Fruit fly (Drosophila melanogaster): Measurements from ENCODE around the gene CG17325.

dm6 chr2L:18776559-18776958, 35.9 kb upstream of the CG17325 start:
- TF ChIP-seq lola (GFP tag; optimal IDR thresholded peaks at IDR 0.05) (no peak), psq (GFP tag; optimal IDR thresholded peaks at IDR 0.05) (no peak), Jra (GFP tag; optimal IDR thresholded peaks at IDR 0.05) (no peak), CG32264 (GFP tag; optimal IDR thresholded peaks at IDR 0.05) (no peak), CG9705 (GFP tag; optimal IDR thresholded peaks at IDR 0.05) (no peak), usp (GFP tag; optimal IDR thresholded peaks at IDR 0.05) (no peak), Rel (GFP tag; optimal IDR thresholded peaks at IDR 0.05) (no peak), Rel (tag; optimal IDR thresholded peaks at IDR 0.05) (no peak), foxo (GFP tag; optimal IDR thresholded peaks at IDR 0.05) (no peak), HLH106 (tag; optimal IDR thresholded peaks at IDR 0.05) (no peak), br (GFP tag; optimal IDR thresholded peaks at IDR 0.05) (no peak), rgr (GFP tag; optimal IDR thresholded peaks at IDR 0.05) (no peak), OdsH (GFP tag; optimal IDR thresholded peaks at IDR 0.05) (no peak), ey (GFP tag; optimal IDR thresholded peaks at IDR 0.05) (no peak), dl (GFP tag; optimal IDR thresholded peaks at IDR 0.05; ENCODE audit: insufficient read depth in 1 of 2, partially characterized antibody in 2 of 2) (no peak)

Data from whole organism, wandering third instar larva.